Worm (Caenorhabditis elegans) whole organism, L3 larva: ENCODE results near the gene F25B5.3.

Experiments used
- R02D3.7 ChIP-seq: fragments of 150-350 bp; optimal IDR thresholded peaks from 2 replicates; lab custom pipeline; 2014; ENCODE audit warnings: missing biosample characterization, missing genetic modification characterization
- ZK546.5 ChIP-seq: sonication (generic microtip); optimal IDR thresholded peaks from 2 replicates; lab custom pipeline; 2017; ENCODE audit warnings: missing biosample characterization, missing genetic modification characterization
- aly-2 ChIP-seq: fragments of 150-350 bp; optimal IDR thresholded peaks from 2 replicates; lab custom pipeline; 2014; ENCODE audit warnings: missing biosample characterization, missing genetic modification characterization
- ama-1 ChIP-seq: fragments of 150-350 bp; optimal IDR thresholded peaks from 2 replicates; lab custom pipeline; 2018
- ceh-16 ChIP-seq: sonication (generic microtip); optimal IDR thresholded peaks from 2 replicates; lab custom pipeline; 2017; ENCODE audit warnings: missing biosample characterization, missing genetic modification characterization
- ceh-28 ChIP-seq: fragments of 150-350 bp; optimal IDR thresholded peaks from 2 replicates; lab custom pipeline; 2014; ENCODE audit warnings: missing biosample characterization, missing genetic modification reagents, missing genetic modification characterization
- ceh-9 ChIP-seq: sonication (generic microtip); optimal IDR thresholded peaks from 2 replicates; lab custom pipeline; 2018; ENCODE audit warnings: missing biosample characterization, missing genetic modification characterization
- daf-12 ChIP-seq: fragments of 150-350 bp; optimal IDR thresholded peaks from 2 replicates; lab custom pipeline; 2014; ENCODE audit warnings: missing biosample characterization, missing genetic modification reagents, missing genetic modification characterization
- egl-27 ChIP-seq: sonication (generic microtip); optimal IDR thresholded peaks from 4 replicates; lab custom pipeline; 2017; ENCODE audit warnings: missing biosample characterization, missing genetic modification reagents, missing genetic modification characterization
- egl-5 ChIP-seq: fragments of 150-350 bp; optimal IDR thresholded peaks from 2 replicates; lab custom pipeline; 2017; ENCODE audit warnings: missing biosample characterization, missing genetic modification reagents, missing genetic modification characterization, inconsistent platforms
- elt-1 ChIP-seq: fragments of 150-350 bp; optimal IDR thresholded peaks from 2 replicates; lab custom pipeline; 2014; ENCODE audit warnings: missing biosample characterization, missing genetic modification characterization
- elt-2 ChIP-seq: sonication (generic microtip); optimal IDR thresholded peaks from 2 replicates; lab custom pipeline; 2016; ENCODE audit warnings: missing genetic modification reagents, mild to moderate bottlenecking, missing genetic modification characterization, missing compliant biosample characterization
- elt-3 ChIP-seq, 3 experiments: fragments of 150-350 bp in 1 of 3; sonication (generic microtip) in 2 of 3; optimal IDR thresholded peaks; 2 replicates in 2 of 3; 4 replicates in 1 of 3; lab custom pipeline; 2014 to 2017; ENCODE audit warnings: missing biosample characterization in 3 of 3, missing genetic modification characterization in 3 of 3
- fkh-2 ChIP-seq: fragments of 150-350 bp; optimal IDR thresholded peaks from 2 replicates; lab custom pipeline; 2014; ENCODE audit warnings: missing biosample characterization, missing genetic modification reagents, missing genetic modification characterization
- fos-1 ChIP-seq: fragments of 150-350 bp; optimal IDR thresholded peaks from 2 replicates; lab custom pipeline; 2014; ENCODE audit warnings: missing biosample characterization, missing genetic modification characterization
- hmg-11 ChIP-seq: sonication (generic microtip); optimal IDR thresholded peaks from 2 replicates; lab custom pipeline; 2016; ENCODE audit warnings: missing genetic modification characterization, missing compliant biosample characterization
- jun-1 ChIP-seq: fragments of 150-350 bp; optimal IDR thresholded peaks from 2 replicates; lab custom pipeline; 2014; ENCODE audit warnings: missing biosample characterization, missing genetic modification reagents, missing genetic modification characterization
- lin-15B ChIP-seq: fragments of 150-350 bp; optimal IDR thresholded peaks from 2 replicates; lab custom pipeline; 2014; ENCODE audit warnings: missing biosample characterization, missing genetic modification characterization
- lin-39 ChIP-seq: fragments of 150-350 bp; optimal IDR thresholded peaks from 2 replicates; lab custom pipeline; 2018; ENCODE audit warnings: missing biosample characterization, missing genetic modification reagents, missing genetic modification characterization
- lsy-12 ChIP-seq: sonication (generic microtip); optimal IDR thresholded peaks from 2 replicates; lab custom pipeline; 2016; ENCODE audit warnings: mild to moderate bottlenecking, missing genetic modification characterization, missing compliant biosample characterization
- mdl-1 ChIP-seq: fragments of 150-350 bp; optimal IDR thresholded peaks from 2 replicates; lab custom pipeline; 2014; ENCODE audit warnings: missing biosample characterization, missing genetic modification characterization
- mml-1 ChIP-seq: fragments of 150-350 bp; sonication (generic microtip); optimal IDR thresholded peaks from 3 replicates; lab custom pipeline; 2014; ENCODE audit warnings: missing biosample characterization, missing genetic modification characterization
- nfya-1 ChIP-seq: sonication (generic microtip); optimal IDR thresholded peaks from 2 replicates; lab custom pipeline; 2017; ENCODE audit warnings: missing genetic modification characterization, mild to moderate bottlenecking, missing compliant biosample characterization, antibody characterized with exemption, moderate library complexity; ENCODE audit not compliant: insufficient read depth
- nhr-11 ChIP-seq: fragments of 150-350 bp; optimal IDR thresholded peaks from 2 replicates; lab custom pipeline; 2014; ENCODE audit warnings: missing biosample characterization, missing genetic modification characterization
- nhr-23 ChIP-seq: fragments of 150-350 bp; optimal IDR thresholded peaks from 2 replicates; lab custom pipeline; 2014; ENCODE audit warnings: missing biosample characterization, missing genetic modification reagents, missing genetic modification characterization
- nhr-237 ChIP-seq: fragments of 150-350 bp; optimal IDR thresholded peaks from 2 replicates; lab custom pipeline; 2014; ENCODE audit warnings: missing biosample characterization, missing genetic modification characterization
- nhr-25 ChIP-seq: sonication (generic microtip); optimal IDR thresholded peaks from 2 replicates; lab custom pipeline; 2017; ENCODE audit warnings: missing biosample characterization, missing genetic modification characterization
- nhr-28 ChIP-seq: fragments of 150-350 bp; optimal IDR thresholded peaks from 2 replicates; lab custom pipeline; 2014; ENCODE audit warnings: missing biosample characterization, missing genetic modification characterization
- nhr-43 ChIP-seq: sonication (generic microtip); optimal IDR thresholded peaks from 2 replicates; lab custom pipeline; 2016; ENCODE audit warnings: mild to moderate bottlenecking, missing genetic modification characterization, missing compliant biosample characterization; ENCODE audit not compliant: poor library complexity, severe bottlenecking
- nhr-67 ChIP-seq: fragments of 150-350 bp; optimal IDR thresholded peaks from 2 replicates; lab custom pipeline; 2014; ENCODE audit warnings: missing biosample characterization, missing genetic modification characterization
- pha-4 ChIP-seq: fragments of 150-350 bp; optimal IDR thresholded peaks from 2 replicates; lab custom pipeline; 2014; ENCODE audit warnings: missing biosample characterization, missing genetic modification reagents, missing genetic modification characterization
- pqm-1 ChIP-seq: fragments of 150-350 bp; optimal IDR thresholded peaks from 2 replicates; lab custom pipeline; 2017; ENCODE audit warnings: missing biosample characterization, missing genetic modification characterization, inconsistent platforms
- sea-2 ChIP-seq: fragments of 150-350 bp; sonication (generic microtip); optimal IDR thresholded peaks from 4 replicates; lab custom pipeline; 2014; ENCODE audit warnings: missing biosample characterization, missing genetic modification reagents, missing genetic modification characterization
- skn-1 ChIP-seq: fragments of 150-350 bp; optimal IDR thresholded peaks from 2 replicates; lab custom pipeline; 2014; ENCODE audit warnings: missing biosample characterization, missing genetic modification characterization
- snpc-4 ChIP-seq: fragments of 150-350 bp; optimal IDR thresholded peaks from 2 replicates; lab custom pipeline; 2014; ENCODE audit warnings: missing biosample characterization, missing genetic modification characterization
- unc-39 ChIP-seq: sonication (generic microtip); optimal IDR thresholded peaks from 4 replicates; lab custom pipeline; 2017; ENCODE audit warnings: missing biosample characterization, missing genetic modification characterization
- unc-62 ChIP-seq: fragments of 150-350 bp; sonication (generic microtip); optimal IDR thresholded peaks from 4 replicates; lab custom pipeline; 2014; ENCODE audit warnings: missing biosample characterization, missing genetic modification reagents, missing genetic modification characterization
- zag-1 ChIP-seq: fragments of 150-350 bp; optimal IDR thresholded peaks from 2 replicates; lab custom pipeline; 2014; ENCODE audit warnings: missing biosample characterization, missing genetic modification characterization
- ztf-11 ChIP-seq: fragments of 150-350 bp; optimal IDR thresholded peaks from 2 replicates; lab custom pipeline; 2014; ENCODE audit warnings: missing biosample characterization, missing genetic modification characterization
- ztf-4 ChIP-seq: fragments of 150-350 bp; optimal IDR thresholded peaks from 2 replicates; lab custom pipeline; 2014; ENCODE audit warnings: missing biosample characterization, missing genetic modification characterization

F25B5.3 gene

ce11 chrIII:5908408-5908807, 40.3 kb upstream of the F25B5.3 start, which contains the start of gene C28H8.3:
C28H8.3 (plus strand) TSS chrIII:5908700.
- TF ChIP-seq nhr-28 (tag; lab: Kevin White, UChicago) (no peak), ztf-4 (no peak), ceh-28 (tag; lab: Kevin White, UChicago) (peak; percentile 1), ama-1 (lab: Kevin White, UChicago) (peak; percentile 27), ceh-9 (tag; lab: Kevin White, UChicago) (no peak), egl-27 (tag; lab: Kevin White, UChicago) (no peak), nhr-25 (tag; lab: Kevin White, UChicago) (no peak), ZK546.5 (tag; lab: Kevin White, UChicago) (no peak), nhr-11 (tag; lab: Kevin White, UChicago) (no peak)

ce11 chrIII:5914717-5915116, 34.0 kb upstream of the F25B5.3 start:
- TF ChIP-seq egl-27 (tag; lab: Kevin White, UChicago) (no peak), pha-4 (peak; percentile 12), elt-2 (tag; lab: Kevin White, UChicago) (peak; percentile 77), pqm-1 (tag; lab: Kevin White, UChicago) (peak; percentile 48), nhr-23 (tag; lab: Kevin White, UChicago) (no peak), nfya-1 (tag; lab: Kevin White, UChicago) (peak; percentile 72), R02D3.7 (tag; lab: Kevin White, UChicago) (no peak)

- TF ChIP-seq pqm-1 (tag; lab: Kevin White, UChicago): peak; percentile 40
- TF ChIP-seq nhr-67: no peak
- no peak for TF ChIP-seq daf-12 (tag; lab: Kevin White, UChicago)
- no peak for TF ChIP-seq ceh-28 (tag; lab: Kevin White, UChicago)
- TF ChIP-seq aly-2 (tag; lab: Kevin White, UChicago): no peak
- no peak for TF ChIP-seq ceh-9 (tag; lab: Kevin White, UChicago)
- no peak for TF ChIP-seq ZK546.5 (tag; lab: Kevin White, UChicago)
- TF ChIP-seq elt-1: no peak
- TF ChIP-seq lin-39 (tag; lab: Kevin White, UChicago): no peak
- no peak for TF ChIP-seq R02D3.7 (tag; lab: Kevin White, UChicago)
- no peak for TF ChIP-seq mml-1 (tag; lab: Kevin White, UChicago)
- TF ChIP-seq lin-15B: no peak
- TF ChIP-seq mdl-1 (tag; lab: Kevin White, UChicago): no peak
- no peak for TF ChIP-seq ama-1 (lab: Kevin White, UChicago)
- TF ChIP-seq unc-62 (GFP tag; lab: Kevin White, UChicago): no peak
- TF ChIP-seq sea-2: no peak
- TF ChIP-seq egl-5 (tag; lab: Kevin White, UChicago): no peak
- TF ChIP-seq nhr-237 (tag; lab: Kevin White, UChicago): no peak
- peak; percentile 87 for TF ChIP-seq elt-2 (tag; lab: Kevin White, UChicago)
- no peak for TF ChIP-seq zag-1
- TF ChIP-seq skn-1 (tag; lab: Kevin White, UChicago): peak; percentile 4
- no peak for TF ChIP-seq elt-3 (tag; optimal IDR thresholded peaks at IDR 0.05; lab: Kevin White, UChicago)
- no peak for TF ChIP-seq nhr-25 (tag; lab: Kevin White, UChicago)
- TF ChIP-seq fos-1 (tag; lab: Kevin White, UChicago): no peak
- no peak for TF ChIP-seq egl-27 (tag; lab: Kevin White, UChicago)
- no peak for TF ChIP-seq nhr-23 (tag; lab: Kevin White, UChicago)
- TF ChIP-seq snpc-4: no peak
- no peak for TF ChIP-seq fkh-2 (tag; lab: Kevin White, UChicago)
- no peak for TF ChIP-seq ztf-11
- TF ChIP-seq ceh-16: no peak
- no peak for TF ChIP-seq nfya-1 (tag; lab: Kevin White, UChicago)
- peak; percentile 38 for TF ChIP-seq pha-4
- TF ChIP-seq hmg-11 (tag; lab: Kevin White, UChicago): no peak
- TF ChIP-seq lsy-12 (tag; lab: Kevin White, UChicago): no peak
- TF ChIP-seq, all 47 proteins: peak for 4
Measured at ce11 chrIII:5915926-5916325, 32.8 kb upstream of the F25B5.3 start.

- TF ChIP-seq pqm-1 (tag; lab: Kevin White, UChicago): peak; percentile 42
- no peak for TF ChIP-seq ztf-11
- TF ChIP-seq snpc-4: no peak
- peak; percentile 24 for TF ChIP-seq ztf-4
- TF ChIP-seq ceh-16: no peak
- TF ChIP-seq ceh-9 (tag; lab: Kevin White, UChicago): no peak
- no peak for TF ChIP-seq nhr-67
- TF ChIP-seq nhr-23 (tag; lab: Kevin White, UChicago): peak; percentile 20
- TF ChIP-seq pha-4: peak; percentile 41
- TF ChIP-seq ceh-28 (tag; lab: Kevin White, UChicago): peak; percentile 37
- no peak for TF ChIP-seq lin-39 (tag; lab: Kevin White, UChicago)
- no peak for TF ChIP-seq nhr-28 (tag; lab: Kevin White, UChicago)
- TF ChIP-seq nhr-43 (tag; lab: Kevin White, UChicago): peak; percentile 16
- no peak for TF ChIP-seq jun-1
- TF ChIP-seq skn-1 (tag; lab: Kevin White, UChicago): peak; percentile 92
- TF ChIP-seq unc-39 (tag; lab: Kevin White, UChicago): no peak
- peak; percentile 18 for TF ChIP-seq fos-1 (tag; lab: Kevin White, UChicago)
- TF ChIP-seq ama-1 (lab: Kevin White, UChicago): peak; percentile 2
- TF ChIP-seq lsy-12 (tag; lab: Kevin White, UChicago): peak; percentile 40
- peak; percentile 17 for TF ChIP-seq nhr-25 (tag; lab: Kevin White, UChicago)
- peak; percentile 87 for TF ChIP-seq elt-2 (tag; lab: Kevin White, UChicago)
- no peak for TF ChIP-seq R02D3.7 (tag; lab: Kevin White, UChicago)
- TF ChIP-seq, all 47 proteins: peak for 12
Measured at ce11 chrIII:5917365-5917958, 31.2 kb upstream of the F25B5.3 start.
